Worm (Caenorhabditis elegans): Measurements from ENCODE around the gene srd-40.

DNA sequence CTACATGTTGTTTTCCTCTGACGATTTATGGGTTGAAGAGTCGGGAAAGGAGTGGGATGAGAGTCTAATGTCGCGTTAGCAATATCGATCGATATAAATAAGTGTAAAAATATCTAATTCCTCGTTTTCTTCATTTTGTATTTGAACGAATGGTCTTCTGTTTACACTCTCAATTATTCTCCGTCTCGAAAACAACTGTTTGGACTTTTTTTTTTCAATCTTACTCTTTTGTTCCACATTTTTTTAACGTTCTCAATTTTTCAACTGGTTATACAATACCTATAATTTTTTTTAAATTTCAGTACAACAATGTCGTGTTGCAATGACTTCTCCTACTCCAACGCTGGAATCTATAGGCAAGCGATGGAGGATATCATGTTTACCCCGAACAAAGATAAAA is 2.2 kb upstream of the srd-40 start, which contains the start of gene F17A2.13:
- no peak for TF ChIP-seq ztf-23 (GFP tag; IDR thresholded peaks at IDR 0.05)
- no peak for TF ChIP-seq med-1 (GFP tag; optimal IDR thresholded peaks at IDR 0.05; ENCODE audit: insufficient read depth)
- no peak for TF ChIP-seq tab-1 (GFP tag; IDR thresholded peaks at IDR 0.05)
- no peak for TF ChIP-seq ztf-29 (GFP tag; IDR thresholded peaks at IDR 0.05)
